Fruit fly (Drosophila melanogaster) whole organism, embryonic: Measurements from ENCODE around the gene Pdcd4.

Experiments used
- ATbp ChIP-seq: fragments of 200-800 bp; sonication (Bioruptor generic); optimal IDR thresholded peaks from 2 replicates; lab custom pipeline; 2017; ENCODE audit warnings: missing biosample characterization, mild to moderate bottlenecking, missing genetic modification characterization, missing genetic modification reagents
- Abd-B ChIP-seq: fragments of 200-800 bp; sonication (Bioruptor generic); optimal IDR thresholded peaks from 2 replicates; lab custom pipeline; 2018; ENCODE audit warnings: missing biosample characterization, mild to moderate bottlenecking, missing genetic modification characterization, moderate library complexity
- B-H1 ChIP-seq: fragments of 200-800 bp; sonication (Bioruptor generic); IDR thresholded peaks from 3 replicates; pipeline ENCODE4 v1.3.6; 2022; ENCODE audit warnings: missing biosample characterization, missing genetic modification characterization
- CG10543 ChIP-seq: fragments of 200-800 bp; sonication (Bioruptor generic); optimal IDR thresholded peaks from 3 replicates; lab custom pipeline; 2017; ENCODE audit warnings: missing biosample characterization, mild to moderate bottlenecking, missing genetic modification characterization, moderate library complexity
- CG10979 ChIP-seq: fragments of 200-800 bp; sonication (Bioruptor generic); optimal IDR thresholded peaks from 2 replicates; lab custom pipeline; 2018; ENCODE audit warnings: missing biosample characterization, mild to moderate bottlenecking, missing genetic modification characterization, moderate library complexity
- CG11398 ChIP-seq: fragments of 200-800 bp; sonication (Bioruptor generic); optimal IDR thresholded peaks from 2 replicates; lab custom pipeline; 2016; ENCODE audit warnings: missing biosample characterization, missing genetic modification characterization
- CG12236 ChIP-seq: fragments of 200-800 bp; sonication (Bioruptor generic); optimal IDR thresholded peaks from 2 replicates; lab custom pipeline; 2016; ENCODE audit warnings: missing biosample characterization, missing genetic modification characterization
- CG12299 ChIP-seq: fragments of 200-800 bp; sonication (Bioruptor generic); optimal IDR thresholded peaks from 2 replicates; lab custom pipeline; 2018; ENCODE audit warnings: missing biosample characterization, mild to moderate bottlenecking, missing genetic modification characterization
- CG13624 ChIP-seq: fragments of 200-800 bp; sonication (Bioruptor generic); optimal IDR thresholded peaks from 2 replicates; lab custom pipeline; 2016; ENCODE audit warnings: missing biosample characterization, missing genetic modification characterization
- CG13775 ChIP-seq: fragments of 200-800 bp; sonication (Bioruptor generic); optimal IDR thresholded peaks from 3 replicates; lab custom pipeline; 2017; ENCODE audit warnings: missing biosample characterization, mild to moderate bottlenecking, missing genetic modification characterization
- CG15514 ChIP-seq: fragments of 200-800 bp; sonication (Bioruptor generic); optimal IDR thresholded peaks from 3 replicates; lab custom pipeline; 2017; ENCODE audit warnings: missing biosample characterization, missing genetic modification characterization, mild to moderate bottlenecking, moderate library complexity, missing genetic modification reagents
- CG1602 ChIP-seq: fragments of 200-800 bp; sonication (Bioruptor generic); optimal IDR thresholded peaks from 3 replicates; lab custom pipeline; 2016; ENCODE audit warnings: missing biosample characterization, missing genetic modification characterization
- CG17361 ChIP-seq: fragments of 200-800 bp; sonication (Bioruptor generic); IDR thresholded peaks from 3 replicates; pipeline ENCODE4 v1.3.6; 2022; ENCODE audit warnings: missing biosample characterization, missing genetic modification characterization
- CG18011 ChIP-seq: fragments of 200-800 bp; sonication (Bioruptor generic); optimal IDR thresholded peaks from 2 replicates; lab custom pipeline; 2017; ENCODE audit warnings: missing biosample characterization, missing genetic modification characterization, mild to moderate bottlenecking, moderate library complexity, missing genotype
- CG2120 ChIP-seq: fragments of 200-800 bp; sonication (Bioruptor generic); optimal IDR thresholded peaks from 3 replicates; lab custom pipeline; 2016; ENCODE audit warnings: missing biosample characterization, missing genetic modification characterization
- CG2129 ChIP-seq: fragments of 200-800 bp; sonication (Bioruptor generic); IDR thresholded peaks from 2 replicates; pipeline ENCODE4 v1.3.6; 2022; ENCODE audit warnings: missing biosample characterization, missing genetic modification characterization; ENCODE audit not compliant: partially characterized antibody
- CG2889 ChIP-seq: fragments of 200-800 bp; sonication (Bioruptor generic); IDR thresholded peaks from 3 replicates; pipeline ENCODE4 v1.3.6; 2022; ENCODE audit warnings: missing biosample characterization, missing genetic modification characterization
- CG30403 ChIP-seq: fragments of 200-800 bp; sonication (Bioruptor generic); optimal IDR thresholded peaks from 3 replicates; lab custom pipeline; 2016; ENCODE audit warnings: missing biosample characterization, missing genetic modification characterization
- CG32767 ChIP-seq: fragments of 200-800 bp; sonication (Bioruptor generic); IDR thresholded peaks from 2 replicates; pipeline ENCODE4 v1.3.6; 2022; ENCODE audit warnings: missing biosample characterization, missing genetic modification characterization
- CG33557 ChIP-seq: fragments of 200-800 bp; sonication (Bioruptor generic); optimal IDR thresholded peaks from 2 replicates; lab custom pipeline; 2019; ENCODE audit warnings: missing biosample characterization, mild to moderate bottlenecking, missing genetic modification characterization, moderate library complexity
- CG4282 ChIP-seq: fragments of 200-800 bp; sonication (Bioruptor generic); optimal IDR thresholded peaks from 2 replicates; lab custom pipeline; 2016; ENCODE audit warnings: missing biosample characterization, missing genetic modification characterization
- CG7372 ChIP-seq: fragments of 200-800 bp; sonication (Bioruptor generic); IDR thresholded peaks from 2 replicates; pipeline ENCODE4 v1.3.6; 2022; ENCODE audit warnings: missing biosample characterization, missing genetic modification characterization
- Camta ChIP-seq: fragments of 200-800 bp; sonication (Bioruptor generic); optimal IDR thresholded peaks from 2 replicates; lab custom pipeline; 2016; ENCODE audit warnings: missing biosample characterization, missing genetic modification characterization
- D19A ChIP-seq: fragments of 200-800 bp; optimal IDR thresholded peaks from 3 replicates; lab custom pipeline; 2019; ENCODE audit warnings: missing biosample characterization, mild to moderate bottlenecking, missing genetic modification characterization, moderate library complexity
- Dek ChIP-seq: fragments of 200-800 bp; sonication (Bioruptor generic); optimal IDR thresholded peaks from 3 replicates; lab custom pipeline; 2019; ENCODE audit warnings: missing biosample characterization, mild to moderate bottlenecking, missing genetic modification characterization, moderate library complexity
- HLHmδ ChIP-seq: fragments of 200-800 bp; sonication (Bioruptor generic); optimal IDR thresholded peaks from 2 replicates; lab custom pipeline; 2018; ENCODE audit warnings: missing biosample characterization, mild to moderate bottlenecking, missing genetic modification characterization, moderate library complexity
- Hr78 ChIP-seq, 2 experiments: fragments of 200-800 bp in 1 of 2; fragments of >200 bp in 1 of 2; sonication (Bioruptor generic) in 1 of 2; optimal IDR thresholded peaks; 2 replicates each; lab custom pipeline; 2017 to 2019; ENCODE audit warnings: missing biosample characterization in 2 of 2, missing genetic modification characterization in 2 of 2, mild to moderate bottlenecking in 1 of 2, moderate library complexity in 1 of 2
- Lpt ChIP-seq: fragments of >200 bp; optimal IDR thresholded peaks from 2 replicates; lab custom pipeline; 2018; ENCODE audit warnings: missing biosample characterization, missing genetic modification characterization
- Neu2 ChIP-seq: fragments of 200-800 bp; sonication (Bioruptor generic); optimal IDR thresholded peaks from 3 replicates; lab custom pipeline; 2016; ENCODE audit warnings: missing biosample characterization, missing genetic modification characterization, borderline replicate concordance
- Ptx1 ChIP-seq: fragments of 200-800 bp; sonication (Bioruptor generic); IDR thresholded peaks from 2 replicates; pipeline ENCODE4 v1.3.6; 2022; ENCODE audit warnings: missing biosample characterization, missing genetic modification characterization
- Ravus ChIP-seq: fragments of 200-800 bp; sonication (Bioruptor generic); IDR thresholded peaks from 2 replicates; pipeline ENCODE4 v1.3.6; 2022; ENCODE audit warnings: missing biosample characterization, missing genetic modification characterization
- Vsx1 ChIP-seq: fragments of 200-800 bp; sonication (Bioruptor generic); optimal IDR thresholded peaks from 2 replicates; lab custom pipeline; 2017; ENCODE audit warnings: missing biosample characterization, mild to moderate bottlenecking, missing genetic modification characterization, missing genetic modification reagents
- chif ChIP-seq, 2 experiments: fragments of 200-800 bp; sonication (Bioruptor generic); optimal IDR thresholded peaks; 3 replicates each; lab custom pipeline; 2016; ENCODE audit warnings: missing biosample characterization in 2 of 2, missing genetic modification characterization in 2 of 2
- crc ChIP-seq: fragments of 200-800 bp; sonication (Bioruptor generic); optimal IDR thresholded peaks from 2 replicates; lab custom pipeline; 2016; ENCODE audit warnings: missing biosample characterization, missing genetic modification characterization
- cwo ChIP-seq: fragments of 200-800 bp; sonication (Bioruptor generic); optimal IDR thresholded peaks from 3 replicates; lab custom pipeline; 2017; ENCODE audit warnings: missing biosample characterization, missing genetic modification characterization, mild to moderate bottlenecking, moderate library complexity, missing genetic modification reagents
- danr ChIP-seq: fragments of 200-800 bp; sonication (Bioruptor generic); IDR thresholded peaks from 2 replicates; pipeline ENCODE4 v1.3.6; 2022; ENCODE audit warnings: missing biosample characterization, missing genetic modification characterization
- dati ChIP-seq: fragments of 200-800 bp; sonication (Bioruptor generic); IDR thresholded peaks from 2 replicates; pipeline ENCODE4 v1.3.6; 2022; ENCODE audit warnings: missing biosample characterization, missing genetic modification characterization
- dimm ChIP-seq: fragments of 200-800 bp; sonication (Bioruptor generic); IDR thresholded peaks from 2 replicates; pipeline ENCODE4 v1.3.6; 2022; ENCODE audit warnings: missing biosample characterization, missing genetic modification characterization
- dm ChIP-seq: fragments of 200-800 bp; sonication (Bioruptor generic); optimal IDR thresholded peaks from 3 replicates; lab custom pipeline; 2016; ENCODE audit warnings: missing biosample characterization, missing genetic modification characterization
- emc ChIP-seq: fragments of 200-800 bp; sonication (Bioruptor generic); optimal IDR thresholded peaks from 2 replicates; lab custom pipeline; 2016; ENCODE audit warnings: missing biosample characterization, missing genetic modification characterization
- en ChIP-seq: fragments of 200-800 bp; sonication (Bioruptor generic); optimal IDR thresholded peaks from 2 replicates; lab custom pipeline; 2016; ENCODE audit warnings: missing biosample characterization, missing genetic modification characterization
- exex ChIP-seq: fragments of 200-800 bp; sonication (Bioruptor generic); optimal IDR thresholded peaks from 4 replicates; lab custom pipeline; 2018; ENCODE audit warnings: missing biosample characterization, mild to moderate bottlenecking, missing genetic modification characterization, moderate library complexity
- gcm ChIP-seq: fragments of 200-800 bp; sonication (Bioruptor generic); optimal IDR thresholded peaks from 2 replicates; lab custom pipeline; 2019; ENCODE audit warnings: missing biosample characterization, mild to moderate bottlenecking, missing genetic modification characterization, moderate library complexity
- gfzf ChIP-seq: fragments of 200-800 bp; sonication (Bioruptor generic); optimal IDR thresholded peaks from 2 replicates; lab custom pipeline; 2016; ENCODE audit warnings: missing biosample characterization, mild to moderate bottlenecking, missing genetic modification characterization, moderate library complexity
- hb ChIP-seq: fragments of 200-800 bp; sonication (Bioruptor generic); IDR thresholded peaks from 3 replicates; pipeline ENCODE4 v1.3.6; 2022; ENCODE audit warnings: missing biosample characterization, missing genetic modification characterization; ENCODE audit not compliant: partially characterized antibody
- jing ChIP-seq: fragments of 200-800 bp; sonication (Bioruptor generic); optimal IDR thresholded peaks from 2 replicates; lab custom pipeline; 2018; ENCODE audit warnings: missing biosample characterization, mild to moderate bottlenecking, missing genetic modification characterization
- kay ChIP-seq: fragments of 200-800 bp; sonication (Bioruptor generic); optimal IDR thresholded peaks from 2 replicates; lab custom pipeline; 2016; ENCODE audit warnings: missing biosample characterization, missing genetic modification characterization
- knrl ChIP-seq: fragments of 200-800 bp; sonication (Bioruptor generic); IDR thresholded peaks from 3 replicates; pipeline ENCODE4 v1.3.6; 2022; ENCODE audit warnings: missing biosample characterization, missing genetic modification characterization; ENCODE audit not compliant: partially characterized antibody
- mam ChIP-seq: fragments of 200-800 bp; sonication (Bioruptor generic); optimal IDR thresholded peaks from 3 replicates; lab custom pipeline; 2016; ENCODE audit warnings: missing biosample characterization, missing genetic modification characterization
- unc-4 ChIP-seq: fragments of 200-800 bp; sonication (Bioruptor generic); IDR thresholded peaks from 2 replicates; pipeline ENCODE4 v1.3.6; 2022; ENCODE audit warnings: missing biosample characterization, missing genetic modification characterization; ENCODE audit not compliant: partially characterized antibody

Pdcd4 gene

DNA sequence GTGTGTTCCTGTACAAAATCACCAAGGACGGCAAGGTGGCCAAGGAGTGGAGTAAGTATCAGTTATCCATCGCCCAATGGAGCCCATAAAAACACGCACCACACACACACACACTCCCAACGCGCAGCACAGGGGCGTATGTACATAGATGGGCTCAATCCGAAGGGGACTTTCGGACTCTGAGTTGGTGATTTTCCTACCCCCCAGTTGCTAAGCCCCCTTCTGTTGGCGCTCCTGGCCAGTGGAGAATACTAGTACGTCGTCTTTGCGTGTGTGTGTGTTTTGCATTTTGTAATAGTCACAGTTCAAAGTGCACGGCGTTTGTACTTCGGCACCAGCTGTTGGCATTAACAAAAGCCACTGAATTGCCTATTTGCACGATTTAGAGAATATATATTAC, 15.1 kb downstream of the Pdcd4 start (continued):
- TF ChIP-seq Hr78 (GFP tag; optimal IDR thresholded peaks at IDR 0.05; lab: Kevin White, UChicago) (peak in 1 of 2 experiments; percentile 94), CG13624 (GFP tag; lab: Kevin White, UChicago) (peak; percentile 64), CG1602 (GFP tag; lab: Kevin White, UChicago) (peak; percentile 58), chif (GFP tag; optimal IDR thresholded peaks at IDR 0.05; lab: Kevin White, UChicago) (peak; percentile 67 to 80), CG33557 (peak; percentile 21), CG17361 (GFP tag; lab: Robert Waterston, UW) (no peak; the same call in 2 of the 3 replicates), cwo (GFP tag; lab: Kevin White, UChicago) (peak; percentile 71), dm (GFP tag; lab: Kevin White, UChicago) (peak; percentile 46), jing (GFP tag; lab: Kevin White, UChicago) (peak; percentile 47), Ptx1 (GFP tag; lab: Robert Waterston, UW) (peak; percentile 86), danr (GFP tag; lab: Robert Waterston, UW) (peak; percentile 47; the same call in 1 of the 2 replicates), CG11398 (GFP tag; lab: Kevin White, UChicago) (peak; percentile 40), gfzf (GFP tag; lab: Kevin White, UChicago) (no peak), CG15514 (GFP tag; lab: Kevin White, UChicago) (peak; percentile 74), CG4282 (GFP tag; lab: Kevin White, UChicago) (peak; percentile 55), emc (GFP tag; lab: Kevin White, UChicago) (no peak), dati (GFP tag; lab: Robert Waterston, UW) (peak; percentile 65; the same call in 1 of the 2 replicates), CG18011 (GFP tag; lab: Kevin White, UChicago) (peak; percentile 46), CG12236 (GFP tag; lab: Kevin White, UChicago) (peak; percentile 49), CG10543 (GFP tag; lab: Kevin White, UChicago) (peak; percentile 83), unc-4 (GFP tag; lab: Robert Waterston, UW) (no peak), hb (no peak), Dek (peak; percentile 76), Vsx1 (peak; percentile 31), CG2889 (GFP tag; lab: Robert Waterston, UW) (peak; percentile 71; the same call in 1 of the 3 replicates), dimm (GFP tag; lab: Robert Waterston, UW) (no peak; the same call in 1 of the 2 replicates), crc (GFP tag; lab: Kevin White, UChicago) (peak; percentile 5), Camta (GFP tag; lab: Kevin White, UChicago) (peak; percentile 39), kay (peak; percentile 17), B-H1 (peak; percentile 69; the same call in 2 of the 3 replicates), en (GFP tag; lab: Kevin White, UChicago) (no peak), gcm (GFP tag; lab: Kevin White, UChicago) (peak; percentile 47), Abd-B (peak; percentile 22), CG2120 (GFP tag; lab: Kevin White, UChicago) (peak; percentile 89), Ravus (GFP tag; lab: Robert Waterston, UW) (peak; percentile 25; the same call in 1 of the 2 replicates), CG30403 (GFP tag; lab: Kevin White, UChicago) (peak; percentile 72), CG7372 (peak; percentile 79), knrl (GFP tag; lab: Robert Waterston, UW) (no peak), CG12299 (tag; lab: Kevin White, UChicago) (peak; percentile 70), exex (tag; lab: Kevin White, UChicago) (peak; percentile 42), CG32767 (peak; percentile 41; the same call in 1 of the 2 replicates), ATbp (peak; percentile 80), CG2129 (GFP tag; lab: Robert Waterston, UW) (no peak), D19A (tag; lab: Kevin White, UChicago) (peak; percentile 18), Neu2 (GFP tag; lab: Kevin White, UChicago) (no peak), Lpt (GFP tag; lab: Kevin White, UChicago) (no peak), HLHmδ (GFP tag; lab: Kevin White, UChicago) (peak; percentile 64), CG13775 (GFP tag; lab: Kevin White, UChicago) (no peak), mam (GFP tag; lab: Kevin White, UChicago) (peak; percentile 74), CG10979 (peak; percentile 51)
